Worm (Caenorhabditis elegans) whole organism, L3 larva: ENCODE data around the gene Y102F5A.1.

Experiments
- R02D3.7 ChIP-seq: fragments of 150-350 bp; optimal IDR thresholded peaks from 2 replicates; lab custom pipeline; 2014; ENCODE audit warnings: missing biosample characterization, missing genetic modification characterization
- ZK546.5 ChIP-seq: sonication (generic microtip); optimal IDR thresholded peaks from 2 replicates; lab custom pipeline; 2017; ENCODE audit warnings: missing biosample characterization, missing genetic modification characterization
- aly-2 ChIP-seq: fragments of 150-350 bp; optimal IDR thresholded peaks from 2 replicates; lab custom pipeline; 2014; ENCODE audit warnings: missing biosample characterization, missing genetic modification characterization
- ama-1 ChIP-seq: fragments of 150-350 bp; optimal IDR thresholded peaks from 2 replicates; lab custom pipeline; 2018
- ceh-16 ChIP-seq: sonication (generic microtip); optimal IDR thresholded peaks from 2 replicates; lab custom pipeline; 2017; ENCODE audit warnings: missing biosample characterization, missing genetic modification characterization
- ceh-28 ChIP-seq: fragments of 150-350 bp; optimal IDR thresholded peaks from 2 replicates; lab custom pipeline; 2014; ENCODE audit warnings: missing biosample characterization, missing genetic modification reagents, missing genetic modification characterization
- ceh-82 ChIP-seq: fragments of 150-350 bp; optimal IDR thresholded peaks from 2 replicates; lab custom pipeline; 2014; ENCODE audit warnings: missing biosample characterization, missing genetic modification characterization
- egl-5 ChIP-seq: fragments of 150-350 bp; optimal IDR thresholded peaks from 2 replicates; lab custom pipeline; 2017; ENCODE audit warnings: missing biosample characterization, missing genetic modification reagents, missing genetic modification characterization, inconsistent platforms
- elt-2 ChIP-seq: sonication (generic microtip); optimal IDR thresholded peaks from 2 replicates; lab custom pipeline; 2016; ENCODE audit warnings: missing genetic modification reagents, mild to moderate bottlenecking, missing genetic modification characterization, missing compliant biosample characterization
- eor-1 ChIP-seq, 2 experiments: fragments of 150-350 bp; optimal IDR thresholded peaks; 2 replicates each; lab custom pipeline; 2014 to 2018; ENCODE audit warnings: missing biosample characterization in 2 of 2, missing genetic modification characterization in 2 of 2
- fkh-10 ChIP-seq: sonication (generic microtip); optimal IDR thresholded peaks from 2 replicates; lab custom pipeline; 2017; ENCODE audit warnings: missing biosample characterization, missing genetic modification reagents, missing genetic modification characterization
- fkh-2 ChIP-seq: fragments of 150-350 bp; optimal IDR thresholded peaks from 2 replicates; lab custom pipeline; 2014; ENCODE audit warnings: missing biosample characterization, missing genetic modification reagents, missing genetic modification characterization
- fos-1 ChIP-seq: fragments of 150-350 bp; optimal IDR thresholded peaks from 2 replicates; lab custom pipeline; 2014; ENCODE audit warnings: missing biosample characterization, missing genetic modification characterization
- jun-1 ChIP-seq: fragments of 150-350 bp; optimal IDR thresholded peaks from 2 replicates; lab custom pipeline; 2014; ENCODE audit warnings: missing biosample characterization, missing genetic modification reagents, missing genetic modification characterization
- lin-15B ChIP-seq: fragments of 150-350 bp; optimal IDR thresholded peaks from 2 replicates; lab custom pipeline; 2014; ENCODE audit warnings: missing biosample characterization, missing genetic modification characterization
- lin-39 ChIP-seq: fragments of 150-350 bp; optimal IDR thresholded peaks from 2 replicates; lab custom pipeline; 2018; ENCODE audit warnings: missing biosample characterization, missing genetic modification reagents, missing genetic modification characterization
- mml-1 ChIP-seq: fragments of 150-350 bp; sonication (generic microtip); optimal IDR thresholded peaks from 3 replicates; lab custom pipeline; 2014; ENCODE audit warnings: missing biosample characterization, missing genetic modification characterization
- nhr-23 ChIP-seq: fragments of 150-350 bp; optimal IDR thresholded peaks from 2 replicates; lab custom pipeline; 2014; ENCODE audit warnings: missing biosample characterization, missing genetic modification reagents, missing genetic modification characterization
- nhr-237 ChIP-seq: fragments of 150-350 bp; optimal IDR thresholded peaks from 2 replicates; lab custom pipeline; 2014; ENCODE audit warnings: missing biosample characterization, missing genetic modification characterization
- nhr-25 ChIP-seq: sonication (generic microtip); optimal IDR thresholded peaks from 2 replicates; lab custom pipeline; 2017; ENCODE audit warnings: missing biosample characterization, missing genetic modification characterization
- nhr-28 ChIP-seq: fragments of 150-350 bp; optimal IDR thresholded peaks from 2 replicates; lab custom pipeline; 2014; ENCODE audit warnings: missing biosample characterization, missing genetic modification characterization
- nhr-43 ChIP-seq: sonication (generic microtip); optimal IDR thresholded peaks from 2 replicates; lab custom pipeline; 2016; ENCODE audit warnings: mild to moderate bottlenecking, missing genetic modification characterization, missing compliant biosample characterization; ENCODE audit not compliant: poor library complexity, severe bottlenecking
- nhr-67 ChIP-seq: fragments of 150-350 bp; optimal IDR thresholded peaks from 2 replicates; lab custom pipeline; 2014; ENCODE audit warnings: missing biosample characterization, missing genetic modification characterization
- nhr-76 ChIP-seq: fragments of 150-350 bp; sonication (generic microtip); optimal IDR thresholded peaks from 5 replicates; lab custom pipeline; 2014; ENCODE audit warnings: missing biosample characterization, missing genetic modification characterization
- nhr-77 ChIP-seq: fragments of 150-350 bp; optimal IDR thresholded peaks from 2 replicates; lab custom pipeline; 2014; ENCODE audit warnings: missing biosample characterization, missing genetic modification characterization
- pha-4 ChIP-seq: fragments of 150-350 bp; optimal IDR thresholded peaks from 2 replicates; lab custom pipeline; 2014; ENCODE audit warnings: missing biosample characterization, missing genetic modification reagents, missing genetic modification characterization
- pqm-1 ChIP-seq: fragments of 150-350 bp; optimal IDR thresholded peaks from 2 replicates; lab custom pipeline; 2017; ENCODE audit warnings: missing biosample characterization, missing genetic modification characterization, inconsistent platforms
- sea-2 ChIP-seq: fragments of 150-350 bp; sonication (generic microtip); optimal IDR thresholded peaks from 4 replicates; lab custom pipeline; 2014; ENCODE audit warnings: missing biosample characterization, missing genetic modification reagents, missing genetic modification characterization
- skn-1 ChIP-seq: fragments of 150-350 bp; optimal IDR thresholded peaks from 2 replicates; lab custom pipeline; 2014; ENCODE audit warnings: missing biosample characterization, missing genetic modification characterization
- snpc-4 ChIP-seq: fragments of 150-350 bp; optimal IDR thresholded peaks from 2 replicates; lab custom pipeline; 2014; ENCODE audit warnings: missing biosample characterization, missing genetic modification characterization
- tbx-2 ChIP-seq: sonication (generic microtip); optimal IDR thresholded peaks from 2 replicates; lab custom pipeline; 2016; ENCODE audit warnings: mild to moderate bottlenecking, missing genetic modification characterization, missing compliant biosample characterization
- unc-39 ChIP-seq: sonication (generic microtip); optimal IDR thresholded peaks from 4 replicates; lab custom pipeline; 2017; ENCODE audit warnings: missing biosample characterization, missing genetic modification characterization
- unc-62 ChIP-seq: fragments of 150-350 bp; sonication (generic microtip); optimal IDR thresholded peaks from 4 replicates; lab custom pipeline; 2014; ENCODE audit warnings: missing biosample characterization, missing genetic modification reagents, missing genetic modification characterization
- ztf-4 ChIP-seq: fragments of 150-350 bp; optimal IDR thresholded peaks from 2 replicates; lab custom pipeline; 2014; ENCODE audit warnings: missing biosample characterization, missing genetic modification characterization

The Y102F5A.1 gene

DNA sequence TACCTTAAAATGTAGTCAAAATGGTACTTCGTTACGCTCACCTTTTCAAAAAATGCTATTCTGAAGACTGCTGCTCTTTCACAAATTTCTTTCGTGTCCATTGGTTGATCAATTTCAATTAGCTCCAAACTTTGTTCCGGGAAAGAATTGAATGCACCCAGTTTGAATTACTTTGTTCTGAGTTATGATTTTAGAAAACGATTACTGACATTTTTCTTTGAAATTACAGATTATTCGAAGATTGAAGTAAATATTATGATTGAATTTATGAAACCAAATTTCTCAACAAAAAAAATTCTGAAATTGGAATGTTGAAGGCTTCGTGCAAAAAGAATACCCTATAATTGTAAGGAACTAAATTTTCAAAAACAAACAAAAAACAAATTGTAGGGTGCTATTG lies at the start of gene Y102F5A.1:
Y102F5A.1 (minus strand) TSS at position 101 of the 400 bp plus-strand sequence.
- TF ChIP-seq fkh-10 (GFP tag; lab: Kevin White, UChicago) = no peak
- TF ChIP-seq fkh-2 = no peak
- TF ChIP-seq snpc-4 (tag; lab: Kevin White, UChicago) = no peak
- TF ChIP-seq nhr-67 (tag; lab: Kevin White, UChicago) = no peak
- TF ChIP-seq unc-39 (tag; lab: Kevin White, UChicago) = no peak

ce11 chrX:11828661-11829060 lies 44.5 kb upstream of the Y102F5A.1 start:
- TF ChIP-seq ZK546.5 (tag; lab: Kevin White, UChicago) = no peak
- TF ChIP-seq egl-5 (tag; lab: Kevin White, UChicago) = no peak
- no peak for TF ChIP-seq sea-2 (GFP tag; lab: Kevin White, UChicago)
- TF ChIP-seq nhr-67 (tag; lab: Kevin White, UChicago) = no peak
- no peak for TF ChIP-seq lin-39
- TF ChIP-seq ceh-82 = no peak
- no peak for TF ChIP-seq nhr-237 (tag; lab: Kevin White, UChicago)
- no peak for TF ChIP-seq jun-1
- TF ChIP-seq lin-15B (tag; lab: Kevin White, UChicago) = no peak
- TF ChIP-seq nhr-76 (tag; lab: Kevin White, UChicago) = no peak
- no peak for TF ChIP-seq ceh-16 (tag; lab: Kevin White, UChicago)
- no peak for TF ChIP-seq nhr-23
- no peak for TF ChIP-seq mml-1 (tag; lab: Kevin White, UChicago)
- TF ChIP-seq skn-1 (tag; lab: Kevin White, UChicago) = no peak
- no peak for TF ChIP-seq ztf-4 (tag; lab: Kevin White, UChicago)
- TF ChIP-seq fos-1 = no peak

DNA sequence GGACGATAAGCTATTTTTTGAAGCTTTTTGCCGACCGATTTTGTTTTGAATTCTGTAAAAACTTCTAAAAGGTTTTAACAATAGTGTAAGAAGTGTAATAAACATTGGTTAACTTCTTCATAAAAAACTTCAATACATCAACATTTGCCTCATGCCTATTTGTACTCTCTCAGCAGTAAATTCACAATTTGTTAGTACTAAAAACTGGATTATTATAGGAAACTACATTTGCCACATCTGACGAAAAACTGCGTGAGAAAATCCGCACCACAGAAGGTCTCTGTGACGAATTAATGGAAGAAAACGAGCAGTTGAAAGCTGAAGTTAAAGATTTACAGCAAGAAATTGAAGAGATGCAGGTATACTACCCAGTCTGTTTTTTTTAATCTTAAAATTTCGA lies 43.4 kb upstream of the Y102F5A.1 start:
- no peak for TF ChIP-seq ceh-28
- no peak for TF ChIP-seq elt-2 (tag; lab: Kevin White, UChicago)
- no peak for TF ChIP-seq lin-15B (tag; lab: Kevin White, UChicago)
- TF ChIP-seq aly-2 = no peak
- no peak for TF ChIP-seq skn-1 (tag; lab: Kevin White, UChicago)
- no peak for TF ChIP-seq jun-1
- TF ChIP-seq tbx-2 (tag; lab: Kevin White, UChicago) = no peak
- no peak for TF ChIP-seq fkh-10 (GFP tag; lab: Kevin White, UChicago)
- TF ChIP-seq nhr-76 (tag; lab: Kevin White, UChicago) = no peak
- no peak for TF ChIP-seq unc-39 (tag; lab: Kevin White, UChicago)
- TF ChIP-seq nhr-25 (tag; lab: Kevin White, UChicago) = no peak
- no peak for TF ChIP-seq sea-2 (GFP tag; lab: Kevin White, UChicago)
- TF ChIP-seq ceh-16 (tag; lab: Kevin White, UChicago) = no peak
- no peak for TF ChIP-seq nhr-28 (tag; lab: Kevin White, UChicago)

ce11 chrX:11826892-11827291 lies 42.8 kb upstream of the Y102F5A.1 start:
- TF ChIP-seq eor-1 (tag; optimal IDR thresholded peaks at IDR 0.05; lab: Kevin White, UChicago) = no peak
- TF ChIP-seq aly-2 = no peak
- TF ChIP-seq unc-39 (tag; lab: Kevin White, UChicago) = no peak
- TF ChIP-seq unc-62 (GFP tag; lab: Kevin White, UChicago) = no peak
- TF ChIP-seq R02D3.7 (tag; lab: Kevin White, UChicago) = no peak
- no peak for TF ChIP-seq ceh-16 (tag; lab: Kevin White, UChicago)
- TF ChIP-seq skn-1 (tag; lab: Kevin White, UChicago) = no peak
- TF ChIP-seq nhr-77 = no peak
- no peak for TF ChIP-seq ceh-28
- TF ChIP-seq nhr-28 (tag; lab: Kevin White, UChicago) = no peak
- TF ChIP-seq ama-1 = no peak
- TF ChIP-seq lin-15B (tag; lab: Kevin White, UChicago) = no peak

DNA sequence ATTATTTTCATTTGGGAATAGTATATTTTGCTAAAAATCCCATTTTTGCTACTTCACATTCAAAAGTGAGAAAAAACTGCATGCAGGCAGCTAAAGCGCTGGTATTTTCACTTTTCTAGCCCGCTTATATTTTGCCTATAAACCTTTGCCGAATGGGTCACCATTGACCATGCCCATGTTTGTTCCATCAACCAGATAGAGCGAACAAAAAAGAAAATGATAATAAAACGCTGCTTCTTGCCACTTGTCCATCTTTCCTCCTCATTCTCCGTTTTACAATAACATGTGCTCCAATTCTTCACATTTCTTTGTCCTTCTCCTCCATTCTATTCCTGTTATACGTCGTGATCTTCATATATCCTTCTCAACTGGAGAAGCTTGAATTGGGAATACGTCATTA lies 39.6 kb upstream of the Y102F5A.1 start, which contains the start of gene tag-241:
tag-241 (plus strand) TSS at position 301 of the 400 bp plus-strand sequence.
- no peak for TF ChIP-seq pqm-1
- no peak for TF ChIP-seq ZK546.5 (tag; lab: Kevin White, UChicago)
- no peak for TF ChIP-seq nhr-43 (tag; lab: Kevin White, UChicago)
- TF ChIP-seq pha-4 (tag; lab: Kevin White, UChicago) = no peak
- TF ChIP-seq nhr-23 = no peak
- no peak for TF ChIP-seq nhr-76 (tag; lab: Kevin White, UChicago)
